Worm (Caenorhabditis elegans) whole organism, L4 larva: ENCODE data around the gene atf-4.

Source experiments
- F37D6.2 ChIP-seq: sonication (generic microtip); optimal IDR thresholded peaks from 2 replicates; lab custom pipeline; 2016; ENCODE audit warnings: mild to moderate bottlenecking, missing genetic modification characterization, missing compliant biosample characterization
- F49E8.2 ChIP-seq: sonication (generic microtip); optimal IDR thresholded peaks from 2 replicates; lab custom pipeline; 2016; ENCODE audit warnings: missing compliant biosample characterization, mild to moderate bottlenecking, missing genetic modification characterization, borderline replicate concordance
- T20F7.1 ChIP-seq: fragments of 200-800 bp; sonication (Bioruptor generic); optimal IDR thresholded peaks from 2 replicates; lab custom pipeline; 2018; ENCODE audit warnings: mild to moderate bottlenecking, missing genetic modification characterization, missing compliant biosample characterization
- T26A8.4 ChIP-seq: fragments of 200-800 bp; sonication (Bioruptor generic); IDR thresholded peaks from 2 replicates; pipeline ENCODE4 v1.3.6; 2022; ENCODE audit warnings: missing genetic modification characterization, missing compliant biosample characterization
- Y5F2A.4 ChIP-seq: fragments of 200-800 bp; sonication (Bioruptor generic); optimal IDR thresholded peaks from 2 replicates; lab custom pipeline; 2018; ENCODE audit warnings: mild to moderate bottlenecking, missing genetic modification characterization, missing compliant biosample characterization
- Y75B8A.6 ChIP-seq: fragments of 200-800 bp; sonication (Bioruptor generic); IDR thresholded peaks from 2 replicates; pipeline ENCODE4 v1.3.6; 2022; ENCODE audit warnings: missing genetic modification reagents, missing genetic modification characterization, missing compliant biosample characterization
- ZK337.2 ChIP-seq: fragments of 200-800 bp; sonication (Bioruptor generic); IDR thresholded peaks from 2 replicates; pipeline ENCODE4 v1.3.6; 2022; ENCODE audit warnings: missing genetic modification reagents, missing genetic modification characterization, missing compliant biosample characterization
- ZK546.5 ChIP-seq, 2 experiments: sonication (generic microtip); optimal IDR thresholded peaks; 2 replicates each; lab custom pipeline; 2017; ENCODE audit warnings: missing biosample characterization in 2 of 2, missing genetic modification characterization in 2 of 2
- ceh-20 ChIP-seq: fragments of 200-800 bp; sonication (Bioruptor generic); IDR thresholded peaks from 2 replicates; pipeline ENCODE4 v1.3.6; 2022; ENCODE audit warnings: missing genetic modification reagents, missing genetic modification characterization, missing compliant biosample characterization
- ceh-82 ChIP-seq: sonication (generic microtip); optimal IDR thresholded peaks from 2 replicates; lab custom pipeline; 2017; ENCODE audit warnings: missing biosample characterization, missing genetic modification characterization
- cey-2 ChIP-seq: sonication (generic microtip); optimal IDR thresholded peaks from 3 replicates; lab custom pipeline; 2017; ENCODE audit warnings: missing genetic modification characterization, mild to moderate bottlenecking, missing compliant biosample characterization, antibody characterized with exemption, borderline replicate concordance; ENCODE audit not compliant: insufficient read depth
- ctbp-1 ChIP-seq: fragments of 200-800 bp; sonication (Bioruptor generic); IDR thresholded peaks from 2 replicates; pipeline ENCODE4 v1.3.6; 2022; ENCODE audit warnings: missing genetic modification reagents, missing genetic modification characterization, missing compliant biosample characterization
- daf-16 ChIP-seq, 3 experiments: sonication (generic microtip); optimal IDR thresholded peaks; 2 replicates each; lab custom pipeline; 2016 to 2017; ENCODE audit warnings: missing genetic modification characterization in 3 of 3, missing genetic modification reagents in 3 of 3, mild to moderate bottlenecking in 2 of 3, missing compliant biosample characterization in 2 of 3, missing biosample characterization in 1 of 3, moderate library complexity in 1 of 3
- dmd-6 ChIP-seq: fragments of 200-800 bp; sonication (Bioruptor generic); IDR thresholded peaks from 2 replicates; pipeline ENCODE4 v1.3.6; 2022; ENCODE audit warnings: missing genetic modification reagents, missing genetic modification characterization, missing compliant biosample characterization
- dmd-8 ChIP-seq: fragments of 200-800 bp; sonication (Bioruptor generic); IDR thresholded peaks from 2 replicates; pipeline ENCODE4 v1.3.6; 2022; ENCODE audit warnings: missing genetic modification characterization, missing compliant biosample characterization
- dmd-9 ChIP-seq: fragments of 200-800 bp; sonication (Bioruptor generic); IDR thresholded peaks from 2 replicates; pipeline ENCODE4 v1.3.6; 2022; ENCODE audit warnings: missing genetic modification reagents, missing genetic modification characterization, missing compliant biosample characterization
- dpl-1 ChIP-seq: fragments of 150-350 bp; optimal IDR thresholded peaks from 2 replicates; lab custom pipeline; 2014; ENCODE audit warnings: missing biosample characterization, missing genetic modification reagents, missing genetic modification characterization
- hif-1 ChIP-seq, 2 experiments: sonication (generic microtip); optimal IDR thresholded peaks; 2 replicates each; lab custom pipeline; 2016 to 2017; ENCODE audit warnings: missing compliant biosample characterization in 2 of 2, missing genetic modification characterization in 2 of 2, missing genetic modification reagents in 2 of 2, missing genotype in 2 of 2, mild to moderate bottlenecking in 1 of 2
- hlh-11 ChIP-seq: fragments of 200-800 bp; sonication (Bioruptor generic); optimal IDR thresholded peaks from 2 replicates; lab custom pipeline; 2018; ENCODE audit warnings: mild to moderate bottlenecking, missing genetic modification characterization, missing compliant biosample characterization
- hlh-30 ChIP-seq: sonication (generic microtip); optimal IDR thresholded peaks from 2 replicates; lab custom pipeline; 2017; ENCODE audit warnings: antibody characterized with exemption, mild to moderate bottlenecking, missing genetic modification characterization, missing compliant biosample characterization; ENCODE audit not compliant: insufficient read depth
- hmg-1.1 ChIP-seq: fragments of 200-800 bp; sonication (Bioruptor generic); IDR thresholded peaks from 2 replicates; pipeline ENCODE4 v1.3.6; 2022; ENCODE audit warnings: missing genetic modification reagents, missing genetic modification characterization, missing compliant biosample characterization
- jun-1 ChIP-seq: fragments of 150-350 bp; optimal IDR thresholded peaks from 2 replicates; lab custom pipeline; 2014; ENCODE audit warnings: missing biosample characterization, missing genetic modification reagents, missing genetic modification characterization
- lim-7 ChIP-seq: fragments of 200-800 bp; sonication (Bioruptor generic); IDR thresholded peaks from 2 replicates; pipeline ENCODE4 v1.3.6; 2022; ENCODE audit warnings: missing genetic modification characterization, missing compliant biosample characterization
- lin-1 ChIP-seq: fragments of 200-800 bp; sonication (Bioruptor generic); IDR thresholded peaks from 2 replicates; pipeline ENCODE4 v1.3.6; 2022; ENCODE audit warnings: missing genetic modification reagents, missing genetic modification characterization, missing compliant biosample characterization
- lin-13 ChIP-seq: fragments of 150-350 bp; optimal IDR thresholded peaks from 2 replicates; lab custom pipeline; 2014; ENCODE audit warnings: missing biosample characterization, missing genetic modification reagents, missing genetic modification characterization
- lin-38 ChIP-seq: fragments of 200-800 bp; sonication (Bioruptor generic); IDR thresholded peaks from 2 replicates; pipeline ENCODE4 v1.3.6; 2022; ENCODE audit warnings: missing genetic modification reagents, missing genetic modification characterization, missing compliant biosample characterization
- lsy-2 ChIP-seq, 2 experiments: fragments of 150-350 bp in 1 of 2; sonication (generic microtip) in 1 of 2; optimal IDR thresholded peaks; 2 replicates each; lab custom pipeline; 2014 to 2017; ENCODE audit warnings: missing biosample characterization in 2 of 2, missing genetic modification characterization in 2 of 2
- madf-9 ChIP-seq: fragments of 200-800 bp; sonication (Bioruptor generic); conservative IDR thresholded peaks from 2 replicates; pipeline ENCODE4 v1.3.6; 2022; ENCODE audit warnings: missing genetic modification reagents, missing genetic modification characterization, missing compliant biosample characterization
- mdt-29 ChIP-seq: fragments of 200-800 bp; sonication (Bioruptor generic); IDR thresholded peaks from 2 replicates; pipeline ENCODE4 v1.3.6; 2022; ENCODE audit warnings: missing genetic modification reagents, missing genetic modification characterization, missing compliant biosample characterization
- mxl-2 ChIP-seq: fragments of 200-800 bp; sonication (Bioruptor generic); conservative IDR thresholded peaks from 2 replicates; pipeline ENCODE4 v1.3.6; 2022; ENCODE audit warnings: missing genetic modification reagents, missing genetic modification characterization, missing compliant biosample characterization
- nhr-102 ChIP-seq: sonication (generic microtip); optimal IDR thresholded peaks from 2 replicates; lab custom pipeline; 2016; ENCODE audit warnings: mild to moderate bottlenecking, missing genetic modification characterization, moderate library complexity, missing compliant biosample characterization
- nhr-11 ChIP-seq: fragments of 150-350 bp; optimal IDR thresholded peaks from 2 replicates; lab custom pipeline; 2014; ENCODE audit warnings: missing biosample characterization, missing genetic modification characterization
- nhr-111 ChIP-seq: fragments of 200-800 bp; sonication (Bioruptor generic); optimal IDR thresholded peaks from 2 replicates; lab custom pipeline; 2018; ENCODE audit warnings: mild to moderate bottlenecking, missing genetic modification characterization, missing compliant biosample characterization
- nhr-25 ChIP-seq: sonication (generic microtip); optimal IDR thresholded peaks from 2 replicates; lab custom pipeline; 2017; ENCODE audit warnings: missing genetic modification characterization, mild to moderate bottlenecking, missing compliant biosample characterization, antibody characterized with exemption, moderate library complexity, borderline replicate concordance; ENCODE audit not compliant: insufficient read depth
- nhr-28 ChIP-seq: fragments of 150-350 bp; optimal IDR thresholded peaks from 2 replicates; lab custom pipeline; 2014; ENCODE audit warnings: missing biosample characterization, missing genetic modification characterization
- nhr-42 ChIP-seq: fragments of 200-800 bp; sonication (Bioruptor generic); IDR thresholded peaks from 2 replicates; pipeline ENCODE4 v1.3.6; 2022; ENCODE audit warnings: missing genetic modification characterization, missing compliant biosample characterization
- nhr-48 ChIP-seq: sonication (generic microtip); optimal IDR thresholded peaks from 2 replicates; lab custom pipeline; 2016; ENCODE audit warnings: mild to moderate bottlenecking, missing genetic modification characterization, missing compliant biosample characterization
- nhr-76 ChIP-seq: fragments of 150-350 bp; optimal IDR thresholded peaks from 2 replicates; lab custom pipeline; 2014; ENCODE audit warnings: missing biosample characterization, missing genetic modification characterization
- nhr-77 ChIP-seq: fragments of 150-350 bp; optimal IDR thresholded peaks from 2 replicates; lab custom pipeline; 2014; ENCODE audit warnings: missing biosample characterization, missing genetic modification characterization
- php-3 ChIP-seq: fragments of 200-800 bp; sonication (Bioruptor generic); IDR thresholded peaks from 2 replicates; pipeline ENCODE4 v1.3.6; 2022; ENCODE audit warnings: missing genetic modification reagents, missing genetic modification characterization, missing compliant biosample characterization
- saeg-2 ChIP-seq: fragments of 200-800 bp; sonication (Bioruptor generic); IDR thresholded peaks from 2 replicates; pipeline ENCODE4 v1.3.6; 2022; ENCODE audit warnings: missing genetic modification reagents, missing genetic modification characterization, missing compliant biosample characterization
- skn-1 ChIP-seq: fragments of 150-350 bp; optimal IDR thresholded peaks from 2 replicates; lab custom pipeline; 2014; ENCODE audit warnings: missing biosample characterization, missing genetic modification characterization
- spr-1 ChIP-seq: sonication (generic microtip); optimal IDR thresholded peaks from 2 replicates; lab custom pipeline; 2016; ENCODE audit warnings: mild to moderate bottlenecking, missing genetic modification characterization, missing compliant biosample characterization
- unc-130 ChIP-seq: sonication (generic microtip); optimal IDR thresholded peaks from 2 replicates; lab custom pipeline; 2016; ENCODE audit warnings: missing genetic modification reagents, missing genetic modification characterization, missing compliant biosample characterization
- zag-1 ChIP-seq: fragments of 150-350 bp; optimal IDR thresholded peaks from 2 replicates; lab custom pipeline; 2014; ENCODE audit warnings: missing biosample characterization, missing genetic modification characterization
- zfp-2 ChIP-seq: sonication (generic microtip); optimal IDR thresholded peaks from 2 replicates; lab custom pipeline; 2016; ENCODE audit warnings: mild to moderate bottlenecking, missing genetic modification characterization, missing compliant biosample characterization
- zip-2 ChIP-seq: fragments of 150-350 bp; optimal IDR thresholded peaks from 2 replicates; lab custom pipeline; 2014; ENCODE audit warnings: missing biosample characterization, missing genetic modification characterization

The atf-4 gene

DNA sequence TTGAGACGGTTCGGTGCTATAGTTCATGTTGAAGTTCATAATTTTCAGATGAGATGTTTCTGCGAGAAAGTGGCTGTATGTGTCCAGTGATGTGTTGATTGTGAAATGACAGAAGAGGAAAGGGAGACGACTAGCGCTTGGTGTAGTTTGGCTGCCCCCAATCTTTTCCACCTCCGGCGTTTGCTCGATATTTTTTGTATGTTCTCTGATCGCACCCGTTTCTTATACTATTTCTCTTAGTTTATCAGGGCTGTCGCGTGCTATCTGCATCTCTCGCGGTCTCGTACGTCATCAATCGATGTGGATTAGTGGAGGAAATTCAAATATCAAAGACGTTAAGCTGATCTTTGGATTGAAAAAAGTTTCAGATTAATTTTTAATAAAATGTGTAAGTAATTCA, at the start of gene atf-4 (continued):
- TF ChIP-seq ZK337.2 (GFP tag; lab: Robert Waterston, UW) = no peak
- TF ChIP-seq Y75B8A.6 (GFP tag; lab: Robert Waterston, UW) = no peak

DNA sequence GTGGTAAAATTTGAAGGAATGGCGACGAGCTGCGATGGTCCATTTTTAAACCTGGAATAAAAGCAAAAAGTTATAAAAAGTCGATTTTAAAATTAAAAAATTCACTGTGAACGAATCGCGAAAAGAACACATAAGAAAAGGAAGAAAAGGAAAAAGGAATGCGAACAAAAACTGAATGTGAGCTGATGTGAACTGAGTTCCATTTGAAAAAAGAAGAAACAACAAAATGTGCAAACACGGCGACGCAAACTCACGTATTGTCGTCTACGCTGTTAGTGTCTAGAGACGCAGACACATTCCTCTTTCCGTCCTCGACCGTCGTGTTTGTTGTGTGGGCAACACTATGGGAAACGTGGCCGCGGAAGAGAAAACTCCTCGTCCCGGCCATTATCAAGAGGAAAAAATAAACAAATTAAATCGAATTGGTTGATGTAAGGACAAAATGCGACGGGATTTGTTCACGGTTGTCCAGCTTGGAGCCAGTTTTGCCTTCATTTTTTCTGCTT, 43.2 kb upstream of the atf-4 start, which contains the start of the genes C27C12.1 and C27C12.4:
TSS of gene C27C12.1 (minus strand) at position 51 of the 506 bp plus-strand sequence.
TSS of gene C27C12.4 (plus strand) at position 375 of the 506 bp plus-strand sequence.
- TF ChIP-seq saeg-2 (GFP tag; lab: Robert Waterston, UW) = 0 out of 2 replicates have a peak, but pooled peaks have one; percentile 19
- no peak for TF ChIP-seq php-3 (GFP tag; lab: Robert Waterston, UW)
- TF ChIP-seq Y5F2A.4 (GFP tag; lab: Kevin White, UChicago) = no peak
- TF ChIP-seq dmd-9 (GFP tag; lab: Robert Waterston, UW) = 0 out of 2 replicates have a peak, but pooled peaks have one; percentile 18
- 0 out of 2 replicates have a peak, but pooled peaks have one; percentile 40 for TF ChIP-seq nhr-42
- peak; percentile 10 to 88 for TF ChIP-seq lsy-2 (tag; optimal IDR thresholded peaks at IDR 0.05; lab: Kevin White, UChicago)
- peak; percentile 86 for TF ChIP-seq hlh-30
- TF ChIP-seq zag-1 = peak; percentile 22
- no peak; the same call in 1 of the 2 replicates for TF ChIP-seq lin-38
- TF ChIP-seq nhr-102 = peak; percentile 77
- TF ChIP-seq cey-2 (tag; lab: Kevin White, UChicago) = no peak
- peak; percentile 53; the same call in 1 of the 2 replicates for TF ChIP-seq ctbp-1
- TF ChIP-seq madf-9 (GFP tag; lab: Robert Waterston, UW) = peak; percentile 47; the same call in 1 of the 2 replicates
- TF ChIP-seq mdt-29 (GFP tag; lab: Robert Waterston, UW) = no peak
- TF ChIP-seq lim-7 = no peak
- peak; percentile 35; the same call in 1 of the 2 replicates for TF ChIP-seq lin-1 (GFP tag; lab: Robert Waterston, UW)
- peak; percentile 90 for TF ChIP-seq hlh-11 (tag; lab: Kevin White, UChicago)
- peak; percentile 81 for TF ChIP-seq nhr-11 (tag; lab: Kevin White, UChicago)
- TF ChIP-seq zfp-2 (tag; lab: Kevin White, UChicago) = no peak
- no peak for TF ChIP-seq mxl-2 (GFP tag; lab: Robert Waterston, UW)
- TF ChIP-seq dmd-8 = no peak
- TF ChIP-seq unc-130 (GFP tag; lab: Kevin White, UChicago) = peak; percentile 33
- peak; percentile 84 for TF ChIP-seq dmd-6 (GFP tag; lab: Robert Waterston, UW)
- peak; percentile 90 for TF ChIP-seq nhr-28
- TF ChIP-seq ZK546.5 (tag; optimal IDR thresholded peaks at IDR 0.05; lab: Kevin White, UChicago) = no peak
- TF ChIP-seq zip-2 (tag; lab: Kevin White, UChicago) = peak; percentile 57
- peak in 1 of 2 experiments; percentile 86 for TF ChIP-seq hif-1 (tag; optimal IDR thresholded peaks at IDR 0.05; lab: Kevin White, UChicago)
- peak; percentile 88 for TF ChIP-seq nhr-77 (tag; lab: Kevin White, UChicago)
- TF ChIP-seq F37D6.2 (tag; lab: Kevin White, UChicago) = peak; percentile 58
- TF ChIP-seq nhr-48 (tag; lab: Kevin White, UChicago) = peak; percentile 61
- peak; percentile 71 for TF ChIP-seq dpl-1 (GFP tag; lab: Kevin White, UChicago)
- TF ChIP-seq ceh-82 (tag; lab: Kevin White, UChicago) = no peak
- TF ChIP-seq F49E8.2 (tag; lab: Kevin White, UChicago) = no peak
- TF ChIP-seq skn-1 (tag; lab: Kevin White, UChicago) = no peak
- TF ChIP-seq ceh-20 (GFP tag; lab: Robert Waterston, UW) = 0 out of 2 replicates have a peak, but pooled peaks have one; percentile 45
- TF ChIP-seq T20F7.1 (GFP tag; lab: Kevin White, UChicago) = peak; percentile 73
- TF ChIP-seq nhr-111 (GFP tag; lab: Kevin White, UChicago) = no peak
- peak; percentile 92 for TF ChIP-seq hmg-1.1 (GFP tag; lab: Robert Waterston, UW)
- TF ChIP-seq spr-1 (tag; lab: Kevin White, UChicago) = peak; percentile 48
- TF ChIP-seq nhr-25 (tag; lab: Kevin White, UChicago) = peak; percentile 31
- peak; percentile 8 to 61 for TF ChIP-seq daf-16 (GFP tag; optimal IDR thresholded peaks at IDR 0.05; lab: Kevin White, UChicago)
- peak; percentile 94 for TF ChIP-seq daf-16 (tag; optimal IDR thresholded peaks at IDR 0.05; lab: Kevin White, UChicago)
- no peak for TF ChIP-seq nhr-76 (tag; lab: Kevin White, UChicago)
- peak; percentile 69 for TF ChIP-seq T26A8.4
- peak; percentile 76 for TF ChIP-seq lin-13
- TF ChIP-seq jun-1 = no peak
